Fruit fly (Drosophila melanogaster): ENCODE data around the gene Fkbp39.
A peak's percentile ranks its signal among the peaks of the same experiment; 100 is the strongest.

Fkbp39 gene

dm6 chr3R:15342926-15343685 is 10.2 kb upstream of the Fkbp39 start, which contains the start of gene Nagk (continued):
- TF ChIP-seq rib (GFP tag; IDR thresholded peaks at IDR 0.05), result 0 out of 2 replicates have a peak, but pooled peaks have one; percentile 22
- TF ChIP-seq YL-1 (GFP tag; optimal IDR thresholded peaks at IDR 0.05), result peak; percentile 16
- peak; percentile 11 for TF ChIP-seq disco-r (GFP tag; optimal IDR thresholded peaks at IDR 0.05)
- peak; percentile 11; the same call in 1 of the 3 replicates for TF ChIP-seq Aef1 (GFP tag; IDR thresholded peaks at IDR 0.05)
- peak; percentile 34 for TF ChIP-seq CG17359 (tag; optimal IDR thresholded peaks at IDR 0.05)
- TF ChIP-seq sens (GFP tag), result peak; percentile 95
- peak; percentile 54 for TF ChIP-seq CG32532 (GFP tag; IDR thresholded peaks at IDR 0.05)
- TF ChIP-seq CG10366 (GFP tag; IDR thresholded peaks at IDR 0.05), result peak; percentile 29; the same call in 1 of the 2 replicates
- peak; percentile 53 for TF ChIP-seq CG11723 (GFP tag; optimal IDR thresholded peaks at IDR 0.05)
- no peak for TF ChIP-seq hbn (GFP tag; IDR thresholded peaks at IDR 0.05; ENCODE audit: partially characterized antibody)
- peak; percentile 43 for TF ChIP-seq B-H2 (GFP tag; optimal IDR thresholded peaks at IDR 0.05)
- TF ChIP-seq HmgD (GFP tag; optimal IDR thresholded peaks at IDR 0.05), result no peak
- TF ChIP-seq CG11456 (GFP tag; IDR thresholded peaks at IDR 0.05), result peak; percentile 61; the same call in 2 of the 3 replicates
- TF ChIP-seq salm (tag; optimal IDR thresholded peaks at IDR 0.05), result peak; percentile 39
- peak; percentile 46 for TF ChIP-seq ssp (GFP tag; IDR thresholded peaks at IDR 0.05)
- peak; percentile 35 for TF ChIP-seq Ets97D (GFP tag; optimal IDR thresholded peaks at IDR 0.05)
- no peak for TF ChIP-seq ash1 (GFP tag; optimal IDR thresholded peaks at IDR 0.05)
- TF ChIP-seq H2.0 (GFP tag; IDR thresholded peaks at IDR 0.05), result peak; percentile 44; the same call in 1 of the 2 replicates
- no peak for TF ChIP-seq Bdp1 (GFP tag; optimal IDR thresholded peaks at IDR 0.05)
- no peak for TF ChIP-seq ac (GFP tag; optimal IDR thresholded peaks at IDR 0.05)
- TF ChIP-seq Sry-δ (GFP tag; optimal IDR thresholded peaks at IDR 0.05), result peak; percentile 37
- peak; percentile 6 for TF ChIP-seq Atf3 (GFP tag; optimal IDR thresholded peaks at IDR 0.05)
- peak; percentile 35 for TF ChIP-seq CG8944 (GFP tag; optimal IDR thresholded peaks at IDR 0.05)
- TF ChIP-seq CG12236 (GFP tag; optimal IDR thresholded peaks at IDR 0.05), result no peak
- peak; percentile 79 for TF ChIP-seq CG2678 (tag; optimal IDR thresholded peaks at IDR 0.05)
- TF ChIP-seq dan (GFP tag; IDR thresholded peaks at IDR 0.05), result no peak
- no peak for TF ChIP-seq CkIIα-i1 (GFP tag; IDR thresholded peaks at IDR 0.05)
- no peak for TF ChIP-seq repo (GFP tag; optimal IDR thresholded peaks at IDR 0.05)
- no peak for TF ChIP-seq stwl (tag; optimal IDR thresholded peaks at IDR 0.05)
- TF ChIP-seq CG11398 (GFP tag; optimal IDR thresholded peaks at IDR 0.05), result no peak
- no peak for TF ChIP-seq cas (GFP tag; IDR thresholded peaks at IDR 0.05)
- peak; percentile 52 for TF ChIP-seq CG4854 (GFP tag; optimal IDR thresholded peaks at IDR 0.05)
- TF ChIP-seq dpn (GFP tag; optimal IDR thresholded peaks at IDR 0.05), result peak; percentile 46 to 68
- peak; percentile 27 for TF ChIP-seq CG2202 (tag; optimal IDR thresholded peaks at IDR 0.05)
- TF ChIP-seq Tbp (GFP tag; optimal IDR thresholded peaks at IDR 0.05), result no peak
- TF ChIP-seq onecut (GFP tag; IDR thresholded peaks at IDR 0.05), result no peak
- TF ChIP-seq CG10321 (GFP tag; IDR thresholded peaks at IDR 0.05), result no peak
- no peak for TF ChIP-seq wor (GFP tag; IDR thresholded peaks at IDR 0.05)
- TF ChIP-seq bigmax (GFP tag; optimal IDR thresholded peaks at IDR 0.05), result no peak
- no peak for TF ChIP-seq CG8765 (GFP tag; IDR thresholded peaks at IDR 0.05)
- no peak for TF ChIP-seq ara (GFP tag; IDR thresholded peaks at IDR 0.05)
- no peak for TF ChIP-seq CG15073 (GFP tag; optimal IDR thresholded peaks at IDR 0.05)
- TF ChIP-seq Dfd (GFP tag; optimal IDR thresholded peaks at IDR 0.05), result no peak
- peak; percentile 59 for TF ChIP-seq Jarid2 (GFP tag; optimal IDR thresholded peaks at IDR 0.05)
- TF ChIP-seq Xbp1 (GFP tag; optimal IDR thresholded peaks at IDR 0.05), result peak; percentile 64
- no peak for TF ChIP-seq sc (optimal IDR thresholded peaks at IDR 0.05)
- TF ChIP-seq sc (GFP tag; optimal IDR thresholded peaks at IDR 0.05), result no peak
- no peak; the same call in 2 of the 3 replicates for TF ChIP-seq mld (GFP tag; IDR thresholded peaks at IDR 0.05; ENCODE audit: partially characterized antibody)
- TF ChIP-seq chn (GFP tag; optimal IDR thresholded peaks at IDR 0.05), result peak; percentile 43
- peak; percentile 91 for TF ChIP-seq Ets65A (GFP tag)
- TF ChIP-seq Dbx (GFP tag; IDR thresholded peaks at IDR 0.05), result peak; percentile 49; the same call in 1 of the 3 replicates

All from whole organism, embryonic.